Worm (Caenorhabditis elegans) whole organism, L3 larva: ENCODE measurements around the gene T15B7.15.

Experiments
- aly-2 ChIP-seq: fragments of 150-350 bp; optimal IDR thresholded peaks from 2 replicates; lab custom pipeline; 2014; ENCODE audit warnings: missing biosample characterization, missing genetic modification characterization
- ceh-82 ChIP-seq: fragments of 150-350 bp; optimal IDR thresholded peaks from 2 replicates; lab custom pipeline; 2014; ENCODE audit warnings: missing biosample characterization, missing genetic modification characterization
- fkh-10 ChIP-seq: sonication (generic microtip); optimal IDR thresholded peaks from 2 replicates; lab custom pipeline; 2017; ENCODE audit warnings: missing biosample characterization, missing genetic modification reagents, missing genetic modification characterization
- nhr-28 ChIP-seq: fragments of 150-350 bp; optimal IDR thresholded peaks from 2 replicates; lab custom pipeline; 2014; ENCODE audit warnings: missing biosample characterization, missing genetic modification characterization

DNA sequence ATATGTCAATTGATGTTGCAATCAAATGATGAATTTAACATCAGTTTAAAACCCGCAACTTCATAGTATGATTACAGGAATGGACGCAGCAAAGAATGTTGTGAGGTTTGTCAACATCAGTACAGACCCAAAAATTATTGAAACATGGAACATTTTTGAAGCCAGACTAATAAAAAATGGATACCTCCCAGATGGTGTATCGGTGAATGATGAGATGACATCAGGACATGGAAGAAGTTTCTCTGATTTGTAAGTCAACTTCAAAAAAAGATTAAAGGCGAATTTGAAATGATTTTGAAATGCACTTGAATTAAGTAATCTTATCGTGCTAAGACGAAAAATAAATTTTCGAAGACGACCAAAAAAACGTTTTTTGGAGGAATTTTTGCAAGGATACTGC, 24.6 kb downstream of the T15B7.15 start:
- no peak for TF ChIP-seq ceh-82 (tag; lab: Kevin White, UChicago)
- TF ChIP-seq nhr-28 (tag; lab: Kevin White, UChicago) = no peak
- no peak for TF ChIP-seq aly-2 (tag; lab: Kevin White, UChicago)
- TF ChIP-seq fkh-10 (GFP tag; lab: Kevin White, UChicago) = no peak
